Worm (Caenorhabditis elegans) whole organism, young adult: ENCODE results near the gene gon-14.
"Not testable (repeated sequence)": the region's sequence is repeated elsewhere in the genome, so short reads cannot be mapped to it uniquely, and the experiment has no call there.

Source experiments
- B0019.2 ChIP-seq: fragments of 200-800 bp; sonication (Bioruptor generic); conservative IDR thresholded peaks from 2 replicates; pipeline ENCODE4 v1.3.6; 2022; ENCODE audit warnings: missing genetic modification reagents, missing genetic modification characterization, missing compliant biosample characterization
- B0261.1 ChIP-seq: sonication (generic microtip); optimal IDR thresholded peaks from 2 replicates; lab custom pipeline; 2016; ENCODE audit warnings: mild to moderate bottlenecking, missing genetic modification characterization, moderate library complexity, missing compliant biosample characterization
- D2030.7 ChIP-seq: fragments of 200-800 bp; sonication (Bioruptor generic); IDR thresholded peaks from 2 replicates; pipeline ENCODE4 v1.3.6; 2022; ENCODE audit warnings: missing genetic modification reagents, missing genetic modification characterization, missing compliant biosample characterization
- F55B11.4 ChIP-seq: sonication (generic microtip); optimal IDR thresholded peaks from 2 replicates; lab custom pipeline; 2016; ENCODE audit warnings: missing compliant biosample characterization, missing genetic modification characterization, borderline replicate concordance; ENCODE audit not compliant: insufficient read depth
- F57A8.1 ChIP-seq: fragments of 200-800 bp; sonication (Bioruptor generic); optimal IDR thresholded peaks from 2 replicates; lab custom pipeline; 2018; ENCODE audit warnings: mild to moderate bottlenecking, missing genetic modification characterization, moderate library complexity, missing compliant biosample characterization
- Y53G8AR.9 ChIP-seq: fragments of 200-800 bp; sonication (Bioruptor generic); conservative IDR thresholded peaks from 2 replicates; pipeline ENCODE4 v1.3.6; 2022; ENCODE audit warnings: missing genetic modification reagents, missing genetic modification characterization, missing compliant biosample characterization
- Y56A3A.18 ChIP-seq: fragments of 200-800 bp; sonication (Bioruptor generic); IDR thresholded peaks from 2 replicates; pipeline ENCODE4 v1.3.6; 2022; ENCODE audit warnings: missing genetic modification reagents, missing genetic modification characterization, missing compliant biosample characterization
- Y67H2A.10 ChIP-seq: fragments of 200-800 bp; sonication (Bioruptor generic); conservative IDR thresholded peaks from 2 replicates; pipeline ENCODE4 v1.3.6; 2022; ENCODE audit warnings: missing genetic modification reagents, missing genetic modification characterization, missing compliant biosample characterization
- aptf-2 ChIP-seq: fragments of 200-800 bp; sonication (Bioruptor generic); conservative IDR thresholded peaks from 2 replicates; pipeline ENCODE4 v1.3.6; 2022; ENCODE audit warnings: missing genetic modification reagents, missing genetic modification characterization, missing compliant biosample characterization
- athp-1 ChIP-seq: sonication (generic microtip); optimal IDR thresholded peaks from 2 replicates; lab custom pipeline; 2017; ENCODE audit warnings: mild to moderate bottlenecking, missing genetic modification characterization, missing compliant biosample characterization
- bed-2 ChIP-seq: fragments of 200-800 bp; sonication (Bioruptor generic); IDR thresholded peaks from 2 replicates; pipeline ENCODE4 v1.3.6; 2022; ENCODE audit warnings: missing genetic modification reagents, missing genetic modification characterization, missing compliant biosample characterization
- ccch-3 ChIP-seq: fragments of 200-800 bp; sonication (Bioruptor generic); optimal IDR thresholded peaks from 2 replicates; lab custom pipeline; 2018; ENCODE audit warnings: mild to moderate bottlenecking, missing genetic modification characterization, missing compliant biosample characterization
- ceh-91 ChIP-seq: fragments of 200-800 bp; sonication (Bioruptor generic); IDR thresholded peaks from 2 replicates; pipeline ENCODE4 v1.3.6; 2022; ENCODE audit warnings: missing genetic modification reagents, missing genetic modification characterization, missing compliant biosample characterization
- die-1 ChIP-seq: sonication (generic microtip); optimal IDR thresholded peaks from 2 replicates; lab custom pipeline; 2016; ENCODE audit warnings: missing genotype, mild to moderate bottlenecking, missing genetic modification characterization, missing compliant biosample characterization
- dox-1 ChIP-seq: fragments of 200-800 bp; sonication (Bioruptor generic); IDR thresholded peaks from 2 replicates; pipeline ENCODE4 v1.3.6; 2022; ENCODE audit warnings: missing genetic modification reagents, missing genetic modification characterization, missing compliant biosample characterization
- egrh-3 ChIP-seq: fragments of 200-800 bp; sonication (Bioruptor generic); IDR thresholded peaks from 2 replicates; pipeline ENCODE4 v1.3.6; 2022; ENCODE audit warnings: missing genetic modification reagents, missing genetic modification characterization, missing compliant biosample characterization
- fkh-3 ChIP-seq: sonication (generic microtip); optimal IDR thresholded peaks from 2 replicates; lab custom pipeline; 2016; ENCODE audit warnings: mild to moderate bottlenecking, missing genetic modification characterization, missing compliant biosample characterization
- hmg-1.2 ChIP-seq: fragments of 200-800 bp; sonication (Bioruptor generic); IDR thresholded peaks from 2 replicates; pipeline ENCODE4 v1.3.6; 2022; ENCODE audit warnings: missing genetic modification reagents, missing genetic modification characterization, missing compliant biosample characterization
- lag-1 ChIP-seq: fragments of 200-800 bp; sonication (Bioruptor generic); IDR thresholded peaks from 2 replicates; pipeline ENCODE4 v1.3.6; 2022; ENCODE audit warnings: missing genetic modification reagents, missing genetic modification characterization, missing compliant biosample characterization
- lin-54 ChIP-seq: fragments of 200-800 bp; sonication (Bioruptor generic); optimal IDR thresholded peaks from 2 replicates; lab custom pipeline; 2018; ENCODE audit warnings: mild to moderate bottlenecking, missing genetic modification characterization, missing compliant biosample characterization
- mes-4 ChIP-seq: sonication (generic microtip); optimal IDR thresholded peaks from 2 replicates; lab custom pipeline; 2016; ENCODE audit warnings: missing genotype, missing genetic modification characterization, missing compliant biosample characterization
- nfya-1 ChIP-seq: sonication (generic microtip); optimal IDR thresholded peaks from 2 replicates; lab custom pipeline; 2017; ENCODE audit warnings: antibody characterized with exemption, missing compliant biosample characterization, missing genetic modification characterization, borderline replicate concordance; ENCODE audit not compliant: insufficient read depth
- nfyb-1 ChIP-seq: fragments of 200-800 bp; sonication (Bioruptor generic); IDR thresholded peaks from 2 replicates; pipeline ENCODE4 v1.3.6; 2022; ENCODE audit warnings: missing genetic modification reagents, missing genetic modification characterization, missing compliant biosample characterization
- nhr-120 ChIP-seq: fragments of 200-800 bp; sonication (Bioruptor generic); IDR thresholded peaks from 2 replicates; pipeline ENCODE4 v1.3.6; 2022; ENCODE audit warnings: missing genetic modification characterization, missing compliant biosample characterization
- nhr-80 ChIP-seq: sonication (generic microtip); optimal IDR thresholded peaks from 2 replicates; lab custom pipeline; 2016; ENCODE audit warnings: missing genetic modification characterization, missing compliant biosample characterization
- nhr-90 ChIP-seq: sonication (generic microtip); optimal IDR thresholded peaks from 2 replicates; lab custom pipeline; 2016; ENCODE audit warnings: missing genotype, mild to moderate bottlenecking, missing genetic modification characterization, missing compliant biosample characterization
- pbrm-1 ChIP-seq: fragments of 200-800 bp; sonication (Bioruptor generic); IDR thresholded peaks from 2 replicates; pipeline ENCODE4 v1.3.6; 2022; ENCODE audit warnings: missing genetic modification reagents, missing genetic modification characterization, missing compliant biosample characterization
- rec-8 ChIP-seq, 2 experiments: sonication (generic microtip); optimal IDR thresholded peaks; 2 replicates each; lab custom pipeline; 2016; ENCODE audit warnings: mild to moderate bottlenecking in 2 of 2, missing genetic modification characterization in 2 of 2, missing genetic modification reagents in 2 of 2, missing genotype in 2 of 2, missing biosample characterization in 1 of 2, missing compliant biosample characterization in 1 of 2, moderate library complexity in 1 of 2
- rpc-1 ChIP-seq, 2 experiments: fragments of 150-350 bp in 1 of 2; sonication (generic microtip) in 1 of 2; optimal IDR thresholded peaks; 2 replicates each; lab custom pipeline; 2014 to 2018; ENCODE audit warnings: missing biosample characterization in 1 of 2, missing genetic modification characterization in 1 of 2, missing genetic modification reagents in 1 of 2, missing genotype in 1 of 2
- sea-2 ChIP-seq: fragments of 200-800 bp; sonication (Bioruptor generic); IDR thresholded peaks from 2 replicates; pipeline ENCODE4 v1.3.6; 2022; ENCODE audit warnings: missing genetic modification characterization, missing compliant biosample characterization
- snpc-4 ChIP-seq, 5 experiments: fragments of 150-350 bp in 1 of 5; sonication (generic microtip) in 4 of 5; optimal IDR thresholded peaks; 2 replicates each; lab custom pipeline; 2014 to 2018; ENCODE audit warnings: missing genetic modification characterization in 5 of 5, missing biosample characterization in 3 of 5, antibody characterized with exemption in 2 of 5, mild to moderate bottlenecking in 2 of 5, missing compliant biosample characterization in 2 of 5, missing genotype in 2 of 5, moderate library complexity in 2 of 5, missing genetic modification reagents in 1 of 5
- somi-1 ChIP-seq: fragments of 200-800 bp; sonication (Bioruptor generic); optimal IDR thresholded peaks from 2 replicates; lab custom pipeline; 2018; ENCODE audit warnings: mild to moderate bottlenecking, missing genetic modification characterization, missing compliant biosample characterization
- tlf-1 ChIP-seq: fragments of 200-800 bp; sonication (Bioruptor generic); optimal IDR thresholded peaks from 2 replicates; lab custom pipeline; 2018; ENCODE audit warnings: mild to moderate bottlenecking, missing genetic modification characterization, missing compliant biosample characterization
- xnd-1 ChIP-seq: sonication (generic microtip); optimal IDR thresholded peaks from 2 replicates; lab custom pipeline; 2016; ENCODE audit warnings: missing genotype, missing genetic modification reagents, missing genetic modification characterization, missing compliant biosample characterization
- ztf-22 ChIP-seq: fragments of 200-800 bp; sonication (Bioruptor generic); optimal IDR thresholded peaks from 2 replicates; lab custom pipeline; 2018; ENCODE audit warnings: mild to moderate bottlenecking, missing genetic modification characterization, moderate library complexity, missing compliant biosample characterization
- ztf-25 ChIP-seq: fragments of 200-800 bp; sonication (Bioruptor generic); IDR thresholded peaks from 2 replicates; pipeline ENCODE4 v1.3.6; 2022; ENCODE audit warnings: missing genetic modification reagents, missing genetic modification characterization, missing compliant biosample characterization
- ztf-6 ChIP-seq: fragments of 200-800 bp; sonication (Bioruptor generic); IDR thresholded peaks from 2 replicates; pipeline ENCODE4 v1.3.6; 2022; ENCODE audit warnings: missing genetic modification reagents, missing genetic modification characterization, missing compliant biosample characterization

Gene gon-14

DNA sequence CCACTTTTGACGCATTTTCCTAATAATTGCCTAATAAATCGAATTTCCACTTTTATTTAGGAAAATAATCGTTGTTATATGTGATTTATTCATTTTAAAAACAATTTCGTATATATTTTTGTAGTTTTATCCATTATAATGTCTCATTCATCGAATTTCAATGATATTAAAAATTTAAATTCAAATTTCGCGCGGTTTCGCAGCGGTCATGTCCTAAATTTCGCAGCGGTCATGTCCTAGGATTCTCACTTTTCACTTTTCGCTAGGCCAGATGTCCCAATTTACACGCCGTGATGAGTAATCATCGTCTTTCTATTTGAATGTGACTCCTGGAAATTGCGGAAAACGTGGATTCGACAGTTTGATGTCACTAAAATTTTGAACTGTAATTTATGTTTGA lies 29.2 kb downstream of the gon-14 start, which contains the start of gene ZK1055.4:
ZK1055.4 (plus strand) TSS at position 301 of the 400 bp plus-strand sequence.
- TF ChIP-seq Y56A3A.18 (GFP tag; lab: Robert Waterston, UW); D2030.7 (GFP tag; lab: Robert Waterston, UW); xnd-1: not testable (repeated sequence)

ce11 chrV:6579992-6580391 lies 31.0 kb downstream of the gon-14 start, which contains the start of gene EGAP9.3:
TSS of gene EGAP9.3 (minus strand) at chrV:6580122.
- no peak for TF ChIP-seq F57A8.1
- no peak for TF ChIP-seq die-1 (tag; lab: Kevin White, UChicago)
- TF ChIP-seq athp-1 (tag; lab: Kevin White, UChicago), result no peak
- no peak for TF ChIP-seq rec-8 (tag; optimal IDR thresholded peaks at IDR 0.05; lab: Kevin White, UChicago)
- peak; percentile 59 for TF ChIP-seq nhr-80 (tag; lab: Kevin White, UChicago)

- TF ChIP-seq die-1 (tag; lab: Kevin White, UChicago) (no peak), B0261.1 (tag; lab: Kevin White, UChicago) (no peak), egrh-3 (GFP tag; lab: Robert Waterston, UW) (no peak), F55B11.4 (tag; lab: Kevin White, UChicago) (no peak), nfyb-1 (no peak), nhr-120 (GFP tag; lab: Robert Waterston, UW) (no peak), somi-1 (GFP tag; lab: Kevin White, UChicago) (no peak), snpc-4 (GFP tag; optimal IDR thresholded peaks at IDR 0.05; lab: Kevin White, UChicago) (no peak), snpc-4 (tag; optimal IDR thresholded peaks at IDR 0.05; lab: Kevin White, UChicago) (no peak), B0019.2 (GFP tag; lab: Robert Waterston, UW) (no peak), sea-2 (GFP tag; lab: Robert Waterston, UW) (no peak), hmg-1.2 (no peak), nfya-1 (tag; lab: Kevin White, UChicago) (no peak)
These were observed 34.4 kb downstream of the gon-14 start, which contains the start of gene EGAP9.4 for ce11 chrV:6576567-6576966. TSS of gene EGAP9.4 (plus strand) at chrV:6576867.

DNA sequence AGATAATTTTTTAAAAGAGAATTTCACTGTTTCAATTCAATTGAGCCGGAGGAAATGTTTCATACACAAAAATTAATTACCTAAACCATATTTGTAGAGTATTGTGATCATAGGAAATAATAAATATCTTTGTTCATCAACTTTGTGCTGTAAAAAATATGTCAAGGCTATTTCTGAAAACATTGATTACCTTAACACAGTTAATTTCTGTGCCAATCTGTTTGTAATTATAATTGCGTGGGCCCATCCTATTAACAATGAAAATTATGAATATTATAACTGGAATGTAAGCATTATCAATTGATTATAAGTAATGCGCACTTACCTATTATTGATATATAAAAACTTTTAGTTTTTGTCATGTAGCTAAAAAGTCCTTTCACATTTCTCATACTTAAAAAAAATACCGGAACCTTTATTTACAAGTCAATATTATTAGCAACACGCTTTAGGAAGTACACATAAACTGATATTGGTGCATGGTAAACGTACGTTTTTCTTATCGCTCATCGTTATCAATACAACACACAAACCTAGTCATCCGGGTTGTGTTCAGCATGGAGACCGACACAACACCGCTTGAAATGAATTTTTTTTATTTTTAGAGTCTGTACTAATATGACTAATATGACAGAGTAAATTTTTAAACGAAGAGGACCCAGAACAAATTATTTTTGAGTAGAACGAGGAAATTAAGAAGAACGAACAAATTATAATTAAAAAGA lies 35.4 kb downstream of the gon-14 start, which contains the start of gene fut-2:
fut-2 (minus strand) TSS at position 485 of the 725 bp plus-strand sequence.
- TF ChIP-seq ceh-91 (GFP tag; lab: Robert Waterston, UW) (no peak), ztf-25 (no peak), pbrm-1 (GFP tag; lab: Robert Waterston, UW) (no peak), lin-54 (GFP tag; lab: Kevin White, UChicago) (no peak), xnd-1 (no peak), Y67H2A.10 (GFP tag; lab: Robert Waterston, UW) (no peak), nhr-80 (tag; lab: Kevin White, UChicago) (peak; percentile 84), mes-4 (tag; lab: Kevin White, UChicago) (no peak)

DNA sequence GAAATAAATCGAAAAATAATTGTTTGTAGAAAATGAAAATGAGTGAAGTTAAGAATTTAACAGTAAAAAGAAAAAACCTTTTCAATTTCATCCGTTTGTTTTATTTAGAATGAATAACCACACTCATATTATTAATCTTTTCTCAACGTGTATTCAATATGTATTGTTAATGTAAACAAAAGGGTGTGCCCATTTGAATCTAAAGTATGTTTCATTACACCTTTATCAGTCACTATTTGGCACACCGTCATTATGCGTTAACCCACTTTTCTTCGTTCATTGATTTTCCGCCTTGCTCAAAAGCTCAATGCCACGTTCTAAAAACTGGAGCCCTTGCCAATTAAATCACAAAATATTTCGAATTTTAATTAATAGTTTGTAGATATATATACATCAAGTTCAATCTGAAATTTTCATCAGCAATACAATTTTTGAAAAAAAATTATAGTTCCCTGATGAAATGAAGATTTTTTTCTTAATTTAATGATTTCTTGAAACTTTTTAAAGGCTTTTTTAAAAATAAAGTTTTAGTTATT lies 45.0 kb downstream of the gon-14 start, which contains the start of gene K04A8.1:
K04A8.1 (plus strand) TSS at position 486 of the 536 bp plus-strand sequence.
- TF ChIP-seq ceh-91 (GFP tag; lab: Robert Waterston, UW) (no peak), nhr-80 (tag; lab: Kevin White, UChicago) (peak; percentile 44), hmg-1.2 (no peak)

DNA sequence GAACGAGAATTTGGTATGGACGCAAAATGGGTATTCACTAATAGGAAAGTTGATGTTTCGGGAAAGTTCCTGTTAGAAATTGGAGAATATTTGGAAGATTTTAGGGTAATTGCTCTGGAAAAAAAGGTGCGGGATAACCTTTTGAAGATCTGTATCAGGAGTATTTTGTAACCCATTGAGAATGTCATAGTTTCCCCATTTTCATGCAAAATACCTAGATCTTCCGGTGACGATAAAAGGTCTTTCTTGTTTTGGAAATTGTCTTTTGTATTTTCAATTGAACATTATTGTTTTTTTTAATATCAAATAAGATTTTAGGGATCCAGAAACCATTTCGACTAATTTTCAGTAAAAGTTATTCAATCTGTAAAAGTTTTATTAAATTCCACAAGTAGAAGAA lies 49.4 kb downstream of the gon-14 start, which contains the start of gene spp-19:
spp-19 (minus strand) TSS at position 101 of the 400 bp plus-strand sequence.
- no peak for TF ChIP-seq dox-1 (GFP tag; lab: Robert Waterston, UW)
- no peak for TF ChIP-seq ztf-6
- TF ChIP-seq bed-2, result no peak
- TF ChIP-seq nhr-90 (tag; lab: Kevin White, UChicago), result no peak
- TF ChIP-seq aptf-2, result no peak
- TF ChIP-seq fkh-3 (tag; lab: Kevin White, UChicago), result no peak
- TF ChIP-seq ztf-22 (GFP tag; lab: Kevin White, UChicago), result no peak
- no peak for TF ChIP-seq lag-1 (GFP tag; lab: Robert Waterston, UW)
- TF ChIP-seq tlf-1, result no peak
- TF ChIP-seq rpc-1 (optimal IDR thresholded peaks at IDR 0.05; lab: Kevin White, UChicago), result no peak
- TF ChIP-seq rpc-1 (tag; optimal IDR thresholded peaks at IDR 0.05; lab: Kevin White, UChicago), result no peak
- no peak for TF ChIP-seq ccch-3 (GFP tag; lab: Kevin White, UChicago)
- TF ChIP-seq Y53G8AR.9 (GFP tag; lab: Robert Waterston, UW), result no peak
